Fruit fly (Drosophila melanogaster): ENCODE measurements around the gene Blos3.
A peak's percentile ranks its signal among the peaks of the same experiment; 100 is the strongest.

Gene Blos3

dm6 chr3L:18895079-18895478, 25.1 kb downstream of the Blos3 start (continued):
- TF ChIP-seq Nf-YC (tag; optimal IDR thresholded peaks at IDR 0.05) (peak; percentile 12), luna (GFP tag; optimal IDR thresholded peaks at IDR 0.05) (no peak), CG9609 (GFP tag; optimal IDR thresholded peaks at IDR 0.05) (no peak), Side (GFP tag; optimal IDR thresholded peaks at IDR 0.05) (no peak), CG2202 (tag; optimal IDR thresholded peaks at IDR 0.05) (no peak), Med (GFP tag) (peak; percentile 29), ato (GFP tag; IDR thresholded peaks at IDR 0.05; ENCODE audit: partially characterized antibody) (no peak), croc (GFP tag; conservative IDR thresholded peaks at IDR 0.05) (no peak), MTF-1 (GFP tag; optimal IDR thresholded peaks at IDR 0.05; ENCODE audit: borderline replicate concordance) (no peak), nom (GFP tag; optimal IDR thresholded peaks at IDR 0.05) (no peak), Hmx (GFP tag; optimal IDR thresholded peaks at IDR 0.05) (no peak), sisA (GFP tag; IDR thresholded peaks at IDR 0.05) (no peak), br (optimal IDR thresholded peaks at IDR 0.05) (no peak)

dm6 chr3L:18896297-18896863, 26.4 kb downstream of the Blos3 start:
- no peak for TF ChIP-seq CG12659 (GFP tag; optimal IDR thresholded peaks at IDR 0.05)
- peak; percentile 47; the same call in 1 of the 2 replicates for TF ChIP-seq Bgb (GFP tag; IDR thresholded peaks at IDR 0.05; ENCODE audit: partially characterized antibody)
- peak; percentile 26 for TF ChIP-seq cad (GFP tag; optimal IDR thresholded peaks at IDR 0.05)
- TF ChIP-seq CG9932 (GFP tag; IDR thresholded peaks at IDR 0.05) = no peak
- 0 out of 2 replicates have a peak, but pooled peaks have one; percentile 47 for TF ChIP-seq tna (GFP tag; IDR thresholded peaks at IDR 0.05; ENCODE audit: partially characterized antibody)
- 0 out of 3 replicates have a peak, but pooled peaks have one; percentile 15 for TF ChIP-seq CG2199 (GFP tag; IDR thresholded peaks at IDR 0.05)
- no peak for TF ChIP-seq lola (GFP tag; optimal IDR thresholded peaks at IDR 0.05)
- no peak for TF ChIP-seq sc (optimal IDR thresholded peaks at IDR 0.05)
- TF ChIP-seq sc (GFP tag; optimal IDR thresholded peaks at IDR 0.05) = no peak
- no peak for TF ChIP-seq Dip3 (GFP tag; optimal IDR thresholded peaks at IDR 0.05)
- no peak for TF ChIP-seq Poxn (GFP tag; IDR thresholded peaks at IDR 0.05)
- TF ChIP-seq Kr (GFP tag; optimal IDR thresholded peaks at IDR 0.05) = no peak
- no peak for TF ChIP-seq Fer2 (tag; optimal IDR thresholded peaks at IDR 0.05)
- TF ChIP-seq Deaf1 (tag; optimal IDR thresholded peaks at IDR 0.05) = peak; percentile 25
- no peak for TF ChIP-seq onecut (GFP tag; IDR thresholded peaks at IDR 0.05)
- TF ChIP-seq sug (tag; optimal IDR thresholded peaks at IDR 0.05) = peak; percentile 29
- peak; percentile 56; the same call in 2 of the 3 replicates for TF ChIP-seq mld (GFP tag; IDR thresholded peaks at IDR 0.05; ENCODE audit: partially characterized antibody)
- TF ChIP-seq CG6272 (GFP tag; IDR thresholded peaks at IDR 0.05) = no peak
- TF ChIP-seq ci (GFP tag; IDR thresholded peaks at IDR 0.05) = peak; percentile 23; the same call in 1 of the 3 replicates
- no peak for TF ChIP-seq CG42726 (GFP tag; IDR thresholded peaks at IDR 0.05; ENCODE audit: partially characterized antibody)
- TF ChIP-seq Mad (GFP tag; optimal IDR thresholded peaks at IDR 0.05) = no peak
- TF ChIP-seq Nf-YC (tag; optimal IDR thresholded peaks at IDR 0.05) = no peak
- 0 out of 2 replicates have a peak, but pooled peaks have one; percentile 25 for TF ChIP-seq Atf6 (GFP tag; IDR thresholded peaks at IDR 0.05)
- TF ChIP-seq zfh1 (GFP tag; IDR thresholded peaks at IDR 0.05) = no peak
- no peak for TF ChIP-seq CG7357 (GFP tag; IDR thresholded peaks at IDR 0.05)
- no peak for TF ChIP-seq CG13424 (tag; optimal IDR thresholded peaks at IDR 0.05)
- peak; percentile 8 for TF ChIP-seq pros (GFP tag; optimal IDR thresholded peaks at IDR 0.05)
- no peak for TF ChIP-seq eve (GFP tag; optimal IDR thresholded peaks at IDR 0.05)
- TF ChIP-seq CG18599 (GFP tag; optimal IDR thresholded peaks at IDR 0.05) = no peak
- no peak for TF ChIP-seq dmrt99B (tag; optimal IDR thresholded peaks at IDR 0.05)
- no peak for TF ChIP-seq CG11247 (GFP tag; IDR thresholded peaks at IDR 0.05)
- TF ChIP-seq wor (GFP tag; IDR thresholded peaks at IDR 0.05) = no peak
- TF ChIP-seq so (GFP tag; IDR thresholded peaks at IDR 0.05) = no peak
- 0 out of 2 replicates have a peak, but pooled peaks have one; percentile 7 for TF ChIP-seq CG11085 (GFP tag; IDR thresholded peaks at IDR 0.05)
- no peak for TF ChIP-seq cas (GFP tag; IDR thresholded peaks at IDR 0.05)
- TF ChIP-seq abd-A (tag; optimal IDR thresholded peaks at IDR 0.05) = peak; percentile 16
- no peak for TF ChIP-seq en (GFP tag; optimal IDR thresholded peaks at IDR 0.05)
- TF ChIP-seq ewg (GFP tag; optimal IDR thresholded peaks at IDR 0.05) = no peak
